Worm (Caenorhabditis elegans) whole organism, midembryonic: ENCODE data around the gene T05B9.1.

Experiments
- T22C8.4 ChIP-seq: fragments of 200-800 bp; sonication (Bioruptor generic); IDR thresholded peaks from 2 replicates; pipeline ENCODE4 v1.3.6; 2022; ENCODE audit warnings: missing genetic modification characterization, missing compliant biosample characterization
- cog-1 ChIP-seq: sonication (generic microtip); optimal IDR thresholded peaks from 2 replicates; lab custom pipeline; 2016; ENCODE audit warnings: missing genetic modification characterization, missing compliant biosample characterization
- flt-1 ChIP-seq: fragments of 200-800 bp; sonication (Bioruptor generic); IDR thresholded peaks from 2 replicates; pipeline ENCODE4 v1.3.6; 2022; ENCODE audit warnings: missing genetic modification characterization, missing compliant biosample characterization
- klf-2 ChIP-seq: fragments of 200-800 bp; sonication (Bioruptor generic); conservative IDR thresholded peaks from 2 replicates; pipeline ENCODE4 v1.3.6; 2022; ENCODE audit warnings: missing genetic modification reagents, missing genetic modification characterization, missing compliant biosample characterization
- med-1 ChIP-seq: sonication (generic microtip); optimal IDR thresholded peaks from 2 replicates; lab custom pipeline; 2017; ENCODE audit warnings: missing genetic modification characterization, mild to moderate bottlenecking, missing compliant biosample characterization, antibody characterized with exemption, missing genetic modification reagents; ENCODE audit not compliant: insufficient read depth
- ref-1 ChIP-seq: fragments of 200-800 bp; sonication (Bioruptor generic); conservative IDR thresholded peaks from 2 replicates; pipeline ENCODE4 v1.3.6; 2022; ENCODE audit warnings: missing genetic modification reagents, missing genetic modification characterization, missing compliant biosample characterization
- tab-1 ChIP-seq: fragments of 200-800 bp; sonication (Bioruptor generic); IDR thresholded peaks from 2 replicates; pipeline ENCODE4 v1.3.6; 2022; ENCODE audit warnings: missing genetic modification characterization, missing compliant biosample characterization
- ztf-23 ChIP-seq: fragments of 200-800 bp; sonication (Bioruptor generic); IDR thresholded peaks from 2 replicates; pipeline ENCODE4 v1.3.6; 2022; ENCODE audit warnings: missing genetic modification reagents, missing genetic modification characterization, missing compliant biosample characterization
- ztf-29 ChIP-seq: fragments of 200-800 bp; sonication (Bioruptor generic); IDR thresholded peaks from 2 replicates; pipeline ENCODE4 v1.3.6; 2022; ENCODE audit warnings: missing genetic modification reagents, missing genetic modification characterization, missing compliant biosample characterization

Gene T05B9.1

ce11 chrII:11242918-11243317, 18.1 kb downstream of the T05B9.1 start:
- TF ChIP-seq flt-1 (GFP tag; lab: Robert Waterston, UW) (no peak), cog-1 (tag; lab: Kevin White, UChicago) (no peak), klf-2 (no peak), ztf-23 (GFP tag; lab: Robert Waterston, UW) (no peak)

DNA sequence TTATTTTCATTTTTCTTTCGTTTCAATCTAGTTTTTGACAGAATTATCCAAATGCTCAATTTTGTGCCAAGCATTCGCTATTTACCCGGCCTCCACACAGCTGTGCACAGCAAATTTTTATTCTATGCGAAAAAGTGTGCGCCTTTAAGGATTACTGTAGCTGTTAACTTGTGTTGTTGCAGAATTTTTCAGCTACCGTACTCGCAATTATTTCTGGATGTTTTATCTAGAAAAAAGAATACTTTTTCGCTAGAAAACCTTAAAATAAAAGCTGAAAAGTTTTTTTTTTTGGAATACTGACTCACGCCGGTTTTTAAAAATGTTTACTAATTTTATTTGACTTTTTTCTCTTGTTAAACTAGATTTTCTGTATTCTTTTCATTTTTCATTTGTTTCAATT, 19.5 kb downstream of the T05B9.1 start:
- TF ChIP-seq T22C8.4 (GFP tag; lab: Robert Waterston, UW), result no peak
- no peak for TF ChIP-seq cog-1 (tag; lab: Kevin White, UChicago)
- no peak for TF ChIP-seq klf-2

DNA sequence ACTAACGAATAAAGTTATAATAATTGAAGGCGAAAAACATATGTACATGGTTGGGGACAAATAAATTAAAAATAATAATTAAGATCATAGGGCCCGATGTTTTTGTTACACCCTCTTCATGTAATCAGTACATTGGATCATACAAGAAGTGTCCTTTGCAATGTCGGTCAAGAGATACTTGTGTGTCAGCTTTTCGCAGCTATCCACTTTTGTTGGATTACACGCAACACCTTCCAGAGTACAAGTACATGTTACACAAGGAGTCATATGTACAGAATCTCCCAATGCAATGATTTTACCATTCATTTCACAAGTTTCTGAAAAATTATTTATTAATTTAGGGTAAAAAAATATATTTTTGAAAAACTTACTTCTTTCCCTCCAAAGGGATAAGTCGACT, 20.0 kb downstream of the T05B9.1 start:
- no peak for TF ChIP-seq ztf-23 (GFP tag; lab: Robert Waterston, UW)
- TF ChIP-seq cog-1 (tag; lab: Kevin White, UChicago), result no peak
- no peak for TF ChIP-seq klf-2
- no peak for TF ChIP-seq T22C8.4 (GFP tag; lab: Robert Waterston, UW)
- TF ChIP-seq flt-1 (GFP tag; lab: Robert Waterston, UW), result no peak
- TF ChIP-seq tab-1, result no peak
- TF ChIP-seq ztf-29 (GFP tag; lab: Robert Waterston, UW), result no peak
- TF ChIP-seq med-1 (GFP tag; lab: Kevin White, UChicago), result no peak
- no peak for TF ChIP-seq ref-1 (GFP tag; lab: Robert Waterston, UW)

ce11 chrII:11240214-11240613, 20.8 kb downstream of the T05B9.1 start:
- TF ChIP-seq ztf-23 (GFP tag; lab: Robert Waterston, UW) (no peak), ref-1 (GFP tag; lab: Robert Waterston, UW) (no peak), med-1 (GFP tag; lab: Kevin White, UChicago) (no peak), tab-1 (no peak), T22C8.4 (GFP tag; lab: Robert Waterston, UW) (no peak), cog-1 (tag; lab: Kevin White, UChicago) (no peak), ztf-29 (GFP tag; lab: Robert Waterston, UW) (no peak), flt-1 (GFP tag; lab: Robert Waterston, UW) (no peak)

DNA sequence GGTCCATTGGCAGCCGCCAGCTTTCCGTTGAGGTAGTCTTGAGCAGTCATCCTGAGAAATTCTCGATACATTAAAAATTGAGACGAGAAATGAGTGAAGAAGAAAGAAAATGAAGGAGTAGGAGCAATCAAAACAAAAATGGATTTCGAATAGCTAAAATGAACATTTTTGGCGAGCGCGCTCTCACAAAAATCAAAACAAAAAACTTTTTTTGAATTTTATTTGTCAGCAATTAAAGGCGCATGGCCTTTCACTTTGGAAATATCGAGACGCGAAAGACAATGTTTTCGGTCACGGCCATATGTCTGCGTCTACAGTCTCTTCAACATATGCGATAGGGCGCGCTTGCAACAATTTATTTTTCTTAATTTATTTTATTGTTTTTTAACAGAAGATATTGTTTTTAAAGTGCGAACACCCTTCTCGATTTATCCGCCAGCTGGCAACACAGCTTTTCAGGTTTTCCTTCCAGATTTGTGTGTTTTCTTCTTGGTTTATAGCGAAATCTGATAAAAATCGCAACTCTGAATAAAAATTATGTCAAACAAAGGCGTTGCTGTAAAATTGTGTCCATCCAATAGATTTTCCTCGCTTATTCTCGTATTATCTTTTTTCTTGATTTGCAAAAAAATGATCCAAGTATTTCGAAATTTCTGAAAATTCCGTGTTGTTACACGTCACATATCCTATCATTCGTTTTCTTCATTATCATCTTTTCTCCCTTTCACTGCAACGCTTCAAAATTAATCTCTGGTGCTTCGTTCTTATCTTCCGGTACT, 21.9 kb downstream of the T05B9.1 start, which contains the start of the genes rpn-9 and T06D8.9:
Gene rpn-9, minus strand, starts transcription at position 51 of the 779 bp plus-strand sequence.
Gene T06D8.9, plus strand, starts transcription at position 729 of the 779 bp plus-strand sequence.
- TF ChIP-seq klf-2 (no peak), ztf-29 (GFP tag; lab: Robert Waterston, UW) (no peak), ztf-23 (GFP tag; lab: Robert Waterston, UW) (no peak), flt-1 (GFP tag; lab: Robert Waterston, UW) (0 out of 2 replicates have a peak, but pooled peaks have one; percentile 4), med-1 (GFP tag; lab: Kevin White, UChicago) (no peak), ref-1 (GFP tag; lab: Robert Waterston, UW) (no peak), cog-1 (tag; lab: Kevin White, UChicago) (peak; percentile 80), tab-1 (no peak), T22C8.4 (GFP tag; lab: Robert Waterston, UW) (no peak)

DNA sequence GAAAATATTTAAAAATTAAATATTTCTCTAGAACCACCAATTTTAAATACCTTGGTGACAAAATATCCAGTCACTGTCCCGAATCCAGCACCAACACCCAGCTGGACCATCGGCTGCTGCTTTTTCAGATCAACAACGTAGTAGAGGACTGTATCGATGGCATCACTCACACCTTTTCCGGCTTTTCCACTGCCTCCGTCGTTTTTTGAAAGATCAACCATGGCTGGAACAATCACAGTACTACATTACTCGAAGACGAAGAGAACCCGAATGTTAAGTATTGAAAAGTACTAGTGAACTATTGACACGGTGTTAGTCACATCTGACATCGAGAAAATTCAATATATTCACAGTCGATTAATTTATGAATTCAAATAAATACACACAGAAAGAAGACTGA, 23.9 kb downstream of the T05B9.1 start, which contains the start of gene fndc-1:
Gene fndc-1, minus strand, starts transcription at position 227 of the 400 bp plus-strand sequence.
- TF ChIP-seq flt-1 (GFP tag; lab: Robert Waterston, UW), result no peak

- TF ChIP-seq tab-1, result no peak
- TF ChIP-seq med-1 (GFP tag; lab: Kevin White, UChicago), result no peak
- no peak for TF ChIP-seq flt-1 (GFP tag; lab: Robert Waterston, UW)
- no peak for TF ChIP-seq ztf-29 (GFP tag; lab: Robert Waterston, UW)
- TF ChIP-seq klf-2, result no peak
- TF ChIP-seq ref-1 (GFP tag; lab: Robert Waterston, UW), result no peak
- TF ChIP-seq ztf-23 (GFP tag; lab: Robert Waterston, UW), result no peak
- TF ChIP-seq cog-1 (tag; lab: Kevin White, UChicago), result no peak
- no peak for TF ChIP-seq T22C8.4 (GFP tag; lab: Robert Waterston, UW)
Observed at ce11 chrII:11236274-11236673, 24.7 kb downstream of the T05B9.1 start, which contains the start of gene cchl-1. cchl-1 (minus strand) TSS chrII:11236387.

- TF ChIP-seq flt-1 (GFP tag; lab: Robert Waterston, UW) (no peak), T22C8.4 (GFP tag; lab: Robert Waterston, UW) (no peak), cog-1 (tag; lab: Kevin White, UChicago) (no peak), ref-1 (GFP tag; lab: Robert Waterston, UW) (no peak), med-1 (GFP tag; lab: Kevin White, UChicago) (no peak), klf-2 (no peak), ztf-23 (GFP tag; lab: Robert Waterston, UW) (no peak), ztf-29 (GFP tag; lab: Robert Waterston, UW) (no peak)
Observed at ce11 chrII:11234751-11235150, 26.2 kb downstream of the T05B9.1 start, which contains the start of gene cox-15. cox-15 (minus strand) TSS chrII:11234952.

- TF ChIP-seq ztf-23 (GFP tag; lab: Robert Waterston, UW) (no peak), flt-1 (GFP tag; lab: Robert Waterston, UW) (no peak), klf-2 (no peak)
Observed at ce11 chrII:11226379-11226778, 34.6 kb downstream of the T05B9.1 start, which contains the start of gene T06D8.2. T06D8.2 (plus strand) TSS chrII:11226679.

DNA sequence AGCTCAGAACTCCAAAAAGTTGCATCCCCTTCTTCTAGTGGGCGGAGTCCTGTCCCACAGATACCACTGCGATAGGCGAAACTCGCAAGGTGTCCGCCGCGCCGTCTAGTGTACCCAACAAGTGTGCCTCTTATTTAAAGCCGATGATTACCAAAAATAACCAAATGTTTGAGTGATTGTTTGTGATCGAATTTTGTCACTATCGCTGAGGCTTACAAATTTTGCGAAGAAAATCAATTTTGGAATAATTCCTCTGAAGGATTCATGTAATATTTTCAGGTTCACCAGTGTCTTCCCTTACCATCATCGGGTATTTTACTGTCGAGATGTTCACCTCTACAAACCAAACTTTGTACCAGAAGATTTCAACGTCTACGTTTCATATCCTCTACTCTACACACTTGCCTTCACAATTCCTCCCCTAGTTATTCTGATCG, 36.9 kb downstream of the T05B9.1 start:
- TF ChIP-seq ztf-23 (GFP tag; lab: Robert Waterston, UW), result no peak
- TF ChIP-seq ztf-29 (GFP tag; lab: Robert Waterston, UW), result no peak
- TF ChIP-seq med-1 (GFP tag; lab: Kevin White, UChicago), result no peak
- no peak for TF ChIP-seq T22C8.4 (GFP tag; lab: Robert Waterston, UW)
- no peak for TF ChIP-seq cog-1 (tag; lab: Kevin White, UChicago)
- TF ChIP-seq klf-2, result no peak
- TF ChIP-seq tab-1, result no peak; the same call in 1 of the 2 replicates
- TF ChIP-seq flt-1 (GFP tag; lab: Robert Waterston, UW), result no peak
- TF ChIP-seq ref-1 (GFP tag; lab: Robert Waterston, UW), result no peak
